Fruit fly (Drosophila melanogaster) whole organism, adult: ENCODE measurements around the gene CG33177.

Experiments
- CG11617 ChIP-seq: fragments of 200-800 bp; sonication (Bioruptor generic); optimal IDR thresholded peaks from 2 replicates; lab custom pipeline; 2017; ENCODE audit warnings: mild to moderate bottlenecking, missing biosample characterization, missing genetic modification reagents, missing genetic modification characterization
- CG12768 ChIP-seq: fragments of 200-800 bp; sonication (Bioruptor generic); optimal IDR thresholded peaks from 2 replicates; lab custom pipeline; 2017; ENCODE audit warnings: missing biosample characterization, missing genetic modification characterization, mild to moderate bottlenecking, moderate library complexity, missing genetic modification reagents
- CG14711 ChIP-seq: fragments of 200-800 bp; sonication (Bioruptor generic); optimal IDR thresholded peaks from 2 replicates; lab custom pipeline; 2018; ENCODE audit warnings: missing biosample characterization, mild to moderate bottlenecking, missing genetic modification characterization, moderate library complexity
- CG1620 ChIP-seq: fragments of 200-800 bp; sonication (Bioruptor generic); optimal IDR thresholded peaks from 2 replicates; lab custom pipeline; 2016; ENCODE audit warnings: missing biosample characterization, missing genetic modification characterization
- CG33017 ChIP-seq: fragments of 200-800 bp; sonication (Bioruptor generic); optimal IDR thresholded peaks from 2 replicates; lab custom pipeline; 2018; ENCODE audit warnings: missing biosample characterization, mild to moderate bottlenecking, missing genetic modification characterization, moderate library complexity
- CG5204 ChIP-seq: fragments of 200-800 bp; sonication (Bioruptor generic); optimal IDR thresholded peaks from 2 replicates; lab custom pipeline; 2016; ENCODE audit warnings: missing biosample characterization, missing genetic modification characterization
- CG7045 ChIP-seq: fragments of 200-800 bp; sonication (Bioruptor generic); optimal IDR thresholded peaks from 2 replicates; lab custom pipeline; 2017; ENCODE audit warnings: missing biosample characterization, mild to moderate bottlenecking, missing genetic modification characterization
- CG7101 ChIP-seq: fragments of 200-800 bp; sonication (Bioruptor generic); optimal IDR thresholded peaks from 2 replicates; lab custom pipeline; 2018; ENCODE audit warnings: missing biosample characterization, mild to moderate bottlenecking, missing genetic modification characterization, moderate library complexity
- Clk ChIP-seq: fragments of 200-800 bp; sonication (Bioruptor generic); optimal IDR thresholded peaks from 2 replicates; lab custom pipeline; 2017; ENCODE audit warnings: missing biosample characterization, missing genetic modification characterization
- Crg-1 ChIP-seq: fragments of 200-800 bp; sonication (Bioruptor generic); optimal IDR thresholded peaks from 2 replicates; lab custom pipeline; 2016; ENCODE audit warnings: missing biosample characterization, missing genetic modification characterization
- Hr96 ChIP-seq: fragments of 200-800 bp; sonication (Bioruptor generic); optimal IDR thresholded peaks from 2 replicates; lab custom pipeline; 2016; ENCODE audit warnings: missing biosample characterization, missing genetic modification characterization
- Mnt ChIP-seq: fragments of 200-800 bp; sonication (Bioruptor generic); optimal IDR thresholded peaks from 2 replicates; lab custom pipeline; 2016; ENCODE audit warnings: missing biosample characterization, mild to moderate bottlenecking, missing genetic modification characterization
- bab1 ChIP-seq: fragments of 200-800 bp; sonication (Bioruptor generic); optimal IDR thresholded peaks from 3 replicates; lab custom pipeline; 2019; ENCODE audit warnings: missing biosample characterization, mild to moderate bottlenecking, missing genetic modification characterization, moderate library complexity
- cic ChIP-seq: fragments of 200-800 bp; sonication (Bioruptor generic); optimal IDR thresholded peaks from 2 replicates; lab custom pipeline; 2017; ENCODE audit warnings: missing biosample characterization, mild to moderate bottlenecking, missing genetic modification characterization, moderate library complexity
- cnc ChIP-seq, 2 experiments: fragments of >200 bp; optimal IDR thresholded peaks; 2 replicates each; lab custom pipeline; 2017
- kay ChIP-seq: fragments of 200-800 bp; sonication (Bioruptor generic); peaks from one replicate; lab custom pipeline; 2016; ENCODE audit warnings: missing biosample characterization, missing genetic modification characterization, borderline replicate concordance
- ovo ChIP-seq: fragments of 200-800 bp; sonication (Bioruptor generic); optimal IDR thresholded peaks from 2 replicates; lab custom pipeline; 2016; ENCODE audit warnings: missing biosample characterization, missing genetic modification characterization
- pad ChIP-seq: fragments of 200-800 bp; sonication (Bioruptor generic); optimal IDR thresholded peaks from 3 replicates; lab custom pipeline; 2017; ENCODE audit warnings: missing biosample characterization, missing genetic modification characterization, mild to moderate bottlenecking, moderate library complexity, missing genetic modification reagents
- tj ChIP-seq: fragments of 200-800 bp; sonication (Bioruptor generic); optimal IDR thresholded peaks from 3 replicates; lab custom pipeline; 2017; ENCODE audit warnings: missing biosample characterization, mild to moderate bottlenecking, missing genetic modification characterization, moderate library complexity
- toe ChIP-seq: fragments of 200-800 bp; sonication (Bioruptor generic); optimal IDR thresholded peaks from 2 replicates; lab custom pipeline; 2016; ENCODE audit warnings: missing biosample characterization, missing genetic modification characterization

Gene CG33177

DNA sequence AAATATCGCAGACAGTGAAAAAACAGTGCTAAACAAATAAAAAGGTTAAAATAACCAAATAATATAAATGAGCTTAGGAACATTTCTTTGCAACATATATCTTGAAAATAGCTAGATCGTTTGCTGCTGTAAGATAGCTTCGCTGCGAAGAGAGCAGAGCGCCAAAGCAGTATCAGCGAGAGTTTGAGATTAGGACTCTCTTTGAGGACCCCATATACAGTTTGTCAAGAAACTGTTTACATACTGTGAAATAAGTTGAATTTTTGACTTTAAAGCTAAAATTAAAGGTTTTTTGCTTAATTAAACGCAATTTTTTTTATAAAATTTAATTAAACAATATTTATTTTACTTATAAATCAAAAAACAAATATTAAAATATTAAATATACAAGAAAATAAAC is 4.6 kb upstream of the CG33177 start:
- TF ChIP-seq CG33017 (tag; lab: Kevin White, UChicago), result no peak
- TF ChIP-seq Mnt (GFP tag; lab: Kevin White, UChicago), result no peak
- no peak for TF ChIP-seq cic
- TF ChIP-seq CG12768, result no peak
- TF ChIP-seq cnc (optimal IDR thresholded peaks at IDR 0.05; lab: Kevin White, UChicago), result no peak
- no peak for TF ChIP-seq toe (GFP tag; lab: Kevin White, UChicago)
- no peak for TF ChIP-seq kay
- no peak for TF ChIP-seq Hr96 (GFP tag; lab: Kevin White, UChicago)
- TF ChIP-seq CG1620, result no peak
- no peak for TF ChIP-seq bab1 (GFP tag; lab: Kevin White, UChicago)
- TF ChIP-seq Clk (GFP tag; lab: Kevin White, UChicago), result no peak
- TF ChIP-seq Crg-1 (GFP tag; lab: Kevin White, UChicago), result no peak
- TF ChIP-seq CG5204 (GFP tag; lab: Kevin White, UChicago), result no peak

dm6 chrX:15077576-15078136 is 3.5 kb upstream of the CG33177 start:
- no peak for TF ChIP-seq Clk (GFP tag; lab: Kevin White, UChicago)
- no peak for TF ChIP-seq toe (GFP tag; lab: Kevin White, UChicago)
- peak; percentile 3 for TF ChIP-seq Mnt (GFP tag; lab: Kevin White, UChicago)
- TF ChIP-seq CG7045 (GFP tag; lab: Kevin White, UChicago), result no peak
- TF ChIP-seq ovo (GFP tag; lab: Kevin White, UChicago), result no peak
- no peak for TF ChIP-seq cnc (optimal IDR thresholded peaks at IDR 0.05; lab: Kevin White, UChicago)
- TF ChIP-seq bab1 (GFP tag; lab: Kevin White, UChicago), result no peak
- TF ChIP-seq kay, result no peak
- peak; percentile 45 for TF ChIP-seq tj (GFP tag; lab: Kevin White, UChicago)
- TF ChIP-seq cic, result peak; percentile 40
- no peak for TF ChIP-seq CG7101 (tag; lab: Kevin White, UChicago)
- peak; percentile 48 for TF ChIP-seq CG12768
- TF ChIP-seq Hr96 (GFP tag; lab: Kevin White, UChicago), result peak; percentile 40
- TF ChIP-seq CG14711 (tag; lab: Kevin White, UChicago), result no peak
- no peak for TF ChIP-seq Crg-1 (GFP tag; lab: Kevin White, UChicago)
- TF ChIP-seq CG5204 (GFP tag; lab: Kevin White, UChicago), result no peak
- TF ChIP-seq CG1620, result no peak
- TF ChIP-seq CG33017 (tag; lab: Kevin White, UChicago), result no peak
- TF ChIP-seq CG11617, result no peak
- no peak for TF ChIP-seq pad (GFP tag; lab: Kevin White, UChicago)

- peak; percentile 88 for TF ChIP-seq ovo (GFP tag; lab: Kevin White, UChicago)
- no peak for TF ChIP-seq bab1 (GFP tag; lab: Kevin White, UChicago)
- TF ChIP-seq CG7045 (GFP tag; lab: Kevin White, UChicago), result no peak
- no peak for TF ChIP-seq pad (GFP tag; lab: Kevin White, UChicago)
- TF ChIP-seq CG5204 (GFP tag; lab: Kevin White, UChicago), result no peak
- peak; percentile 56 for TF ChIP-seq Crg-1 (GFP tag; lab: Kevin White, UChicago)
- no peak for TF ChIP-seq CG12768
- peak; percentile 14 for TF ChIP-seq CG14711 (tag; lab: Kevin White, UChicago)
- no peak for TF ChIP-seq CG1620
- peak; percentile 73 for TF ChIP-seq kay
- peak; percentile 8 for TF ChIP-seq Hr96 (GFP tag; lab: Kevin White, UChicago)
- no peak for TF ChIP-seq CG33017 (tag; lab: Kevin White, UChicago)
- TF ChIP-seq Mnt (GFP tag; lab: Kevin White, UChicago), result no peak
- TF ChIP-seq CG7101 (tag; lab: Kevin White, UChicago), result peak; percentile 28
- no peak for TF ChIP-seq Clk (GFP tag; lab: Kevin White, UChicago)
- no peak for TF ChIP-seq tj (GFP tag; lab: Kevin White, UChicago)
- no peak for TF ChIP-seq toe (GFP tag; lab: Kevin White, UChicago)
- peak; percentile 79 for TF ChIP-seq cic
- no peak for TF ChIP-seq cnc (optimal IDR thresholded peaks at IDR 0.05; lab: Kevin White, UChicago)
- TF ChIP-seq CG11617, result no peak
These were observed 2.8 kb upstream of the CG33177 start for dm6 chrX:15078394-15078793.

- peak; percentile 84 for TF ChIP-seq cic
- TF ChIP-seq pad (GFP tag; lab: Kevin White, UChicago), result no peak
- TF ChIP-seq CG5204 (GFP tag; lab: Kevin White, UChicago), result no peak
- peak; percentile 95 for TF ChIP-seq kay
- no peak for TF ChIP-seq CG33017 (tag; lab: Kevin White, UChicago)
- TF ChIP-seq CG12768, result peak; percentile 61
- peak; percentile 14 for TF ChIP-seq toe (GFP tag; lab: Kevin White, UChicago)
- no peak for TF ChIP-seq Clk (GFP tag; lab: Kevin White, UChicago)
- TF ChIP-seq bab1 (GFP tag; lab: Kevin White, UChicago), result no peak
- no peak for TF ChIP-seq ovo (GFP tag; lab: Kevin White, UChicago)
- TF ChIP-seq cnc (optimal IDR thresholded peaks at IDR 0.05; lab: Kevin White, UChicago), result no peak
- TF ChIP-seq CG7101 (tag; lab: Kevin White, UChicago), result no peak
- no peak for TF ChIP-seq CG1620
- TF ChIP-seq Hr96 (GFP tag; lab: Kevin White, UChicago), result no peak
- TF ChIP-seq CG11617, result no peak
These were observed 1.9 kb upstream of the CG33177 start for dm6 chrX:15079163-15079809.

- TF ChIP-seq Crg-1 (GFP tag; lab: Kevin White, UChicago) (no peak), Hr96 (GFP tag; lab: Kevin White, UChicago) (peak; percentile 21), CG12768 (peak; percentile 60)
These were observed 1.2 kb upstream of the CG33177 start for dm6 chrX:15079945-15080344.

DNA sequence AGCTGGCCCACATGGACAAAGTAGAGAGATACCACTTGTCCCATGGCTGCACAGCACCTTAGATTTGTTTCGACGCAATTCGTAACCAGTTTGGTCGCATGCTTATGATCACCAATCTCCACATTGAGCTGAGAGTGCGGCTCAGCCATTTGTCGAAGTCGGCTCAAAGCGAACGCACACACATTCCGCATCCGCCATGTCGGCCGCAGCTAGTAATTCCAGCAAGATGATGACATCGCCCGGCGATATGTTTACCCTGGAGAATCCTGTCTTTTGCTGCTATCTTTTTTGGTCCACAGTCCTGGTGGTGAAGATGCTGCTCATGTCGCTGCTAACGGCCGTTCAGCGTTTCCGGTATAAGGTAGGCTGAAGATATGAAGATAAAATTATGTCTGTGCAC is 1.5 kb downstream of the CG33177 start, which contains the start of gene CG33178:
TSS of gene CG33178 (plus strand) at position 147 of the 400 bp plus-strand sequence.
- TF ChIP-seq Hr96 (GFP tag; lab: Kevin White, UChicago) (no peak), toe (GFP tag; lab: Kevin White, UChicago) (no peak), CG7101 (tag; lab: Kevin White, UChicago) (no peak), Crg-1 (GFP tag; lab: Kevin White, UChicago) (no peak), Clk (GFP tag; lab: Kevin White, UChicago) (no peak), CG14711 (tag; lab: Kevin White, UChicago) (no peak), cnc (optimal IDR thresholded peaks at IDR 0.05; lab: Kevin White, UChicago) (no peak)
